Fruit fly (Drosophila melanogaster) whole organism, embryonic: ENCODE results near the gene CG11723.
A peak's percentile ranks its signal among the peaks of the same experiment; 100 is the strongest.

Experiments used
- Abd-B ChIP-seq: fragments of 200-800 bp; sonication (Bioruptor generic); optimal IDR thresholded peaks from 2 replicates; lab custom pipeline; 2018; ENCODE audit warnings: missing biosample characterization, mild to moderate bottlenecking, missing genetic modification characterization, moderate library complexity
- Atf-2 ChIP-seq: fragments of 200-800 bp; sonication (Bioruptor generic); optimal IDR thresholded peaks from 2 replicates; lab custom pipeline; 2016; ENCODE audit warnings: missing biosample characterization, missing genetic modification characterization
- CG10274 ChIP-seq: fragments of 200-800 bp; sonication (Bioruptor generic); optimal IDR thresholded peaks from 3 replicates; lab custom pipeline; 2017; ENCODE audit warnings: missing biosample characterization, mild to moderate bottlenecking, missing genetic modification characterization
- CG11247 ChIP-seq: fragments of 200-800 bp; sonication (Bioruptor generic); IDR thresholded peaks from 2 replicates; pipeline ENCODE4 v1.3.6; 2022; ENCODE audit warnings: missing biosample characterization, missing genetic modification characterization
- CG11456 ChIP-seq: fragments of 200-800 bp; sonication (Bioruptor generic); IDR thresholded peaks from 3 replicates; pipeline ENCODE4 v1.3.6; 2022; ENCODE audit warnings: missing biosample characterization, missing genetic modification characterization
- CG12236 ChIP-seq: fragments of 200-800 bp; sonication (Bioruptor generic); optimal IDR thresholded peaks from 2 replicates; lab custom pipeline; 2016; ENCODE audit warnings: missing biosample characterization, missing genetic modification characterization
- CG12299 ChIP-seq: fragments of 200-800 bp; sonication (Bioruptor generic); optimal IDR thresholded peaks from 2 replicates; lab custom pipeline; 2018; ENCODE audit warnings: missing biosample characterization, mild to moderate bottlenecking, missing genetic modification characterization
- CG13624 ChIP-seq: fragments of 200-800 bp; sonication (Bioruptor generic); optimal IDR thresholded peaks from 2 replicates; lab custom pipeline; 2016; ENCODE audit warnings: missing biosample characterization, missing genetic modification characterization
- CG15479 ChIP-seq: fragments of 200-800 bp; sonication (Bioruptor generic); optimal IDR thresholded peaks from 3 replicates; lab custom pipeline; 2019; ENCODE audit warnings: missing biosample characterization, mild to moderate bottlenecking, missing genetic modification characterization, moderate library complexity
- CG16813 ChIP-seq: fragments of 200-800 bp; sonication (Bioruptor generic); IDR thresholded peaks from 3 replicates; pipeline ENCODE4 v1.3.6; 2022; ENCODE audit warnings: missing biosample characterization, missing genetic modification characterization; ENCODE audit not compliant: partially characterized antibody
- CG18764 ChIP-seq: fragments of 200-800 bp; sonication (Bioruptor generic); optimal IDR thresholded peaks from 3 replicates; lab custom pipeline; 2016; ENCODE audit warnings: missing biosample characterization, missing genetic modification characterization
- CG2875 ChIP-seq: fragments of 200-800 bp; sonication (Bioruptor generic); optimal IDR thresholded peaks from 2 replicates; lab custom pipeline; 2017; ENCODE audit warnings: missing biosample characterization, mild to moderate bottlenecking, missing genetic modification characterization, missing genetic modification reagents
- CG31441 ChIP-seq: fragments of 200-800 bp; sonication (Bioruptor generic); IDR thresholded peaks from 2 replicates; pipeline ENCODE4 v1.3.6; 2022; ENCODE audit warnings: missing biosample characterization, missing genetic modification characterization
- CG34376 ChIP-seq: fragments of 200-800 bp; sonication (Bioruptor generic); optimal IDR thresholded peaks from 2 replicates; lab custom pipeline; 2018; ENCODE audit warnings: missing biosample characterization, mild to moderate bottlenecking, missing genetic modification characterization
- CG4617 ChIP-seq: fragments of 200-800 bp; sonication (Bioruptor generic); optimal IDR thresholded peaks from 3 replicates; lab custom pipeline; 2016; ENCODE audit warnings: missing biosample characterization, missing genetic modification characterization, borderline replicate concordance
- CG6175 ChIP-seq: fragments of 200-800 bp; sonication (Bioruptor generic); IDR thresholded peaks from 3 replicates; pipeline ENCODE4 v1.3.6; 2022; ENCODE audit warnings: missing biosample characterization, missing genetic modification characterization
- CG6654 ChIP-seq: fragments of 200-800 bp; sonication (Bioruptor generic); optimal IDR thresholded peaks from 2 replicates; lab custom pipeline; 2017; ENCODE audit warnings: missing biosample characterization, mild to moderate bottlenecking, missing genetic modification characterization
- CG6683 ChIP-seq: fragments of 200-800 bp; sonication (Bioruptor generic); optimal IDR thresholded peaks from 2 replicates; lab custom pipeline; 2017; ENCODE audit warnings: missing biosample characterization, mild to moderate bottlenecking, missing genetic modification characterization, missing genetic modification reagents
- CG8388 ChIP-seq: fragments of 200-800 bp; sonication (Bioruptor generic); optimal IDR thresholded peaks from 2 replicates; lab custom pipeline; 2019; ENCODE audit warnings: missing biosample characterization, mild to moderate bottlenecking, missing genetic modification characterization, moderate library complexity
- CG8944 ChIP-seq: fragments of 200-800 bp; sonication (Bioruptor generic); optimal IDR thresholded peaks from 3 replicates; lab custom pipeline; 2016; ENCODE audit warnings: missing biosample characterization, missing genetic modification characterization
- CG9876 ChIP-seq: fragments of 200-800 bp; sonication (Bioruptor generic); optimal IDR thresholded peaks from 2 replicates; lab custom pipeline; 2016; ENCODE audit warnings: missing biosample characterization, missing genetic modification characterization
- CkIIα-i1 ChIP-seq: fragments of 200-800 bp; sonication (Bioruptor generic); IDR thresholded peaks from 2 replicates; pipeline ENCODE4 v1.3.6; 2022; ENCODE audit warnings: missing biosample characterization, missing genetic modification characterization
- Dip3 ChIP-seq: fragments of 200-800 bp; sonication (Bioruptor generic); optimal IDR thresholded peaks from 3 replicates; lab custom pipeline; 2016; ENCODE audit warnings: missing biosample characterization, missing genetic modification characterization
- Doc2 ChIP-seq: fragments of 200-800 bp; sonication (Bioruptor generic); IDR thresholded peaks from 2 replicates; pipeline ENCODE4 v1.3.6; 2022; ENCODE audit warnings: missing biosample characterization, missing genetic modification characterization
- E2f2 ChIP-seq: fragments of 200-800 bp; sonication (Bioruptor generic); IDR thresholded peaks from 2 replicates; pipeline ENCODE4 v1.3.6; 2022; ENCODE audit warnings: missing biosample characterization, missing genetic modification characterization
- Fer3 ChIP-seq: fragments of 200-800 bp; sonication (Bioruptor generic); optimal IDR thresholded peaks from 2 replicates; lab custom pipeline; 2018; ENCODE audit warnings: missing biosample characterization, mild to moderate bottlenecking, missing genetic modification characterization, moderate library complexity
- Gsc ChIP-seq: fragments of 200-800 bp; sonication (Bioruptor generic); IDR thresholded peaks from 2 replicates; pipeline ENCODE4 v1.3.6; 2022; ENCODE audit warnings: missing biosample characterization, missing genetic modification characterization
- HLH4C ChIP-seq: fragments of 200-800 bp; sonication (Bioruptor generic); IDR thresholded peaks from 3 replicates; pipeline ENCODE4 v1.3.6; 2022; ENCODE audit warnings: missing biosample characterization, missing genetic modification characterization; ENCODE audit not compliant: partially characterized antibody
- NFAT ChIP-seq: fragments of 200-800 bp; sonication (Bioruptor generic); IDR thresholded peaks from 2 replicates; pipeline ENCODE4 v1.3.6; 2022; ENCODE audit warnings: missing biosample characterization, missing genetic modification characterization
- Nf-YB ChIP-seq: fragments of 200-800 bp; sonication (Bioruptor generic); optimal IDR thresholded peaks from 3 replicates; lab custom pipeline; 2019; ENCODE audit warnings: missing biosample characterization, mild to moderate bottlenecking, missing genetic modification characterization, moderate library complexity
- PHDP ChIP-seq: fragments of 200-800 bp; sonication (Bioruptor generic); optimal IDR thresholded peaks from 3 replicates; lab custom pipeline; 2018; ENCODE audit warnings: missing biosample characterization, mild to moderate bottlenecking, missing genetic modification characterization, moderate library complexity
- Six4 ChIP-seq: fragments of 200-800 bp; sonication (Bioruptor generic); optimal IDR thresholded peaks from 2 replicates; lab custom pipeline; 2016; ENCODE audit warnings: missing biosample characterization, missing genetic modification characterization
- Sox100B ChIP-seq: fragments of 200-800 bp; sonication (Bioruptor generic); optimal IDR thresholded peaks from 3 replicates; lab custom pipeline; 2018; ENCODE audit warnings: missing biosample characterization, mild to moderate bottlenecking, missing genetic modification characterization
- Sry-δ ChIP-seq: fragments of 200-800 bp; sonication (Bioruptor generic); optimal IDR thresholded peaks from 2 replicates; lab custom pipeline; 2016; ENCODE audit warnings: missing biosample characterization, missing genetic modification characterization
- ac ChIP-seq: fragments of 200-800 bp; sonication (Bioruptor generic); optimal IDR thresholded peaks from 3 replicates; lab custom pipeline; 2017; ENCODE audit warnings: missing biosample characterization, mild to moderate bottlenecking, missing genetic modification characterization
- amos ChIP-seq: fragments of 200-800 bp; sonication (Bioruptor generic); IDR thresholded peaks from 2 replicates; pipeline ENCODE4 v1.3.6; 2022; ENCODE audit warnings: missing biosample characterization, missing genetic modification characterization; ENCODE audit not compliant: partially characterized antibody
- ap ChIP-seq: fragments of 200-800 bp; sonication (Bioruptor generic); IDR thresholded peaks from 2 replicates; pipeline ENCODE4 v1.3.6; 2022; ENCODE audit warnings: missing biosample characterization, missing genetic modification characterization
- ara ChIP-seq: fragments of 200-800 bp; sonication (Bioruptor generic); IDR thresholded peaks from 2 replicates; pipeline ENCODE4 v1.3.6; 2022; ENCODE audit warnings: missing biosample characterization, missing genetic modification characterization
- az2 ChIP-seq: fragments of 200-800 bp; sonication (Bioruptor generic); optimal IDR thresholded peaks from 3 replicates; lab custom pipeline; 2016; ENCODE audit warnings: missing biosample characterization, missing genetic modification characterization
- bowl ChIP-seq: fragments of 200-800 bp; sonication (Bioruptor generic); IDR thresholded peaks from 2 replicates; pipeline ENCODE4 v1.3.6; 2022; ENCODE audit warnings: missing biosample characterization, missing genetic modification characterization
- crp ChIP-seq, 2 experiments: fragments of 200-800 bp; sonication (Bioruptor generic); optimal IDR thresholded peaks; 2 replicates in 1 of 2; 3 replicates in 1 of 2; lab custom pipeline; 2017; ENCODE audit warnings: missing biosample characterization in 2 of 2, missing genetic modification characterization in 2 of 2, mild to moderate bottlenecking in 1 of 2, moderate library complexity in 1 of 2
- emc ChIP-seq: fragments of 200-800 bp; sonication (Bioruptor generic); optimal IDR thresholded peaks from 2 replicates; lab custom pipeline; 2016; ENCODE audit warnings: missing biosample characterization, missing genetic modification characterization
- en ChIP-seq: fragments of 200-800 bp; sonication (Bioruptor generic); optimal IDR thresholded peaks from 2 replicates; lab custom pipeline; 2016; ENCODE audit warnings: missing biosample characterization, missing genetic modification characterization
- fd96Cb ChIP-seq: fragments of 200-800 bp; sonication (Bioruptor generic); optimal IDR thresholded peaks from 2 replicates; lab custom pipeline; 2018; ENCODE audit warnings: missing biosample characterization, mild to moderate bottlenecking, missing genetic modification characterization, moderate library complexity
- gro ChIP-seq: fragments of 200-800 bp; sonication (Bioruptor generic); optimal IDR thresholded peaks from 2 replicates; lab custom pipeline; 2016; ENCODE audit warnings: missing biosample characterization, missing genetic modification characterization
- insv ChIP-seq, 2 experiments: fragments of 200-800 bp; sonication (Bioruptor generic); optimal IDR thresholded peaks; 3 replicates each; lab custom pipeline; 2016 to 2018; ENCODE audit warnings: missing biosample characterization in 2 of 2, missing genetic modification characterization in 2 of 2
- inv ChIP-seq: fragments of 200-800 bp; sonication (Bioruptor generic); IDR thresholded peaks from 2 replicates; pipeline ENCODE4 v1.3.6; 2022; ENCODE audit warnings: missing biosample characterization, missing genetic modification characterization; ENCODE audit not compliant: partially characterized antibody
- slou ChIP-seq: fragments of 200-800 bp; sonication (Bioruptor generic); optimal IDR thresholded peaks from 3 replicates; lab custom pipeline; 2016; ENCODE audit warnings: missing biosample characterization, missing genetic modification characterization
- sug ChIP-seq: fragments of 200-800 bp; optimal IDR thresholded peaks from 2 replicates; lab custom pipeline; 2019; ENCODE audit warnings: missing biosample characterization, mild to moderate bottlenecking, missing genetic modification characterization, moderate library complexity
- tio ChIP-seq: fragments of 200-800 bp; sonication (Bioruptor generic); optimal IDR thresholded peaks from 2 replicates; lab custom pipeline; 2017; ENCODE audit warnings: missing biosample characterization, missing genetic modification characterization, inconsistent platforms
- unc-4 ChIP-seq: fragments of 200-800 bp; sonication (Bioruptor generic); IDR thresholded peaks from 2 replicates; pipeline ENCODE4 v1.3.6; 2022; ENCODE audit warnings: missing biosample characterization, missing genetic modification characterization; ENCODE audit not compliant: partially characterized antibody

Gene CG11723

DNA sequence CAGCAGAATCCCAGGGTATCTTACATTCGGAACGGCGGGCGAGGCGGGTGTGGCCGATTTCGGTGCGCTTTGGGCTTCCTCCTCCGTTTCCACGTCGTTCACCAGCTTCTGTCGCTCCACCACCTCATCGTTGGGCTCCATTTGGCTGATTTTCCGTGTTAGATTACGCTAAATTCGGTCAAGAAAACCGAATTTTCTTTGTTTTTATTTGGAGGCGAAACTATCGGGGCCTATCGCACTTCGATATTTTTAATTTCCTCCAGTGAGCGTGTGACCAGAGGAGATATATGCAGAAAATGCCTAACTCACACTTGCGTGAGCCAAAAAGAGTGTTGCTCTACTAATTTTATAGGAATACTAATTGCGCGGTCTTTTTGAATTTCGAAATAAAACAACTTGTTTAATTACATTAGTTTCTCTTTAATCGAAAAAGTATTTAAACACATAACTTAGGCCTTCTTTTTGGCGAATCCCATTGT lies 45.1 kb upstream of the CG11723 start, which contains the start of gene CG10874 (continued):
- TF ChIP-seq CG12236 (no peak), Atf-2 (no peak), az2 (no peak), NFAT (no peak), PHDP (peak; percentile 18), Dip3 (GFP tag; lab: Kevin White, UChicago) (no peak), CG6683 (GFP tag; lab: Kevin White, UChicago) (no peak), HLH4C (GFP tag; lab: Robert Waterston, UW) (no peak), Doc2 (GFP tag; lab: Robert Waterston, UW) (no peak), CG10274 (GFP tag; lab: Kevin White, UChicago) (no peak), ac (GFP tag; lab: Kevin White, UChicago) (no peak), CG6175 (no peak), Sox100B (GFP tag; lab: Kevin White, UChicago) (no peak), gro (GFP tag; lab: Kevin White, UChicago) (peak; percentile 29), amos (no peak), CG34376 (GFP tag; lab: Kevin White, UChicago) (no peak), Gsc (no peak), crp (GFP tag; optimal IDR thresholded peaks at IDR 0.05; lab: Kevin White, UChicago) (no peak), CG2875 (GFP tag; lab: Kevin White, UChicago) (no peak), CG11247 (no peak), slou (GFP tag; lab: Kevin White, UChicago) (peak; percentile 34), Six4 (GFP tag; lab: Kevin White, UChicago) (no peak), ap (no peak), CG12299 (tag; lab: Kevin White, UChicago) (no peak), tio (GFP tag; lab: Kevin White, UChicago) (no peak), emc (GFP tag; lab: Kevin White, UChicago) (no peak), bowl (GFP tag; lab: Robert Waterston, UW) (no peak), insv (GFP tag; optimal IDR thresholded peaks at IDR 0.05; lab: Kevin White, UChicago) (peak in 1 of 2 experiments; percentile 6), CG4617 (GFP tag; lab: Kevin White, UChicago) (peak; percentile 82), CG13624 (GFP tag; lab: Kevin White, UChicago) (no peak), Fer3 (tag; lab: Kevin White, UChicago) (no peak), CkIIα-i1 (GFP tag; lab: Robert Waterston, UW) (no peak), CG31441 (GFP tag; lab: Robert Waterston, UW) (no peak), fd96Cb (no peak), CG8944 (GFP tag; lab: Kevin White, UChicago) (no peak), Sry-δ (GFP tag; lab: Kevin White, UChicago) (peak; percentile 71), en (no peak), unc-4 (GFP tag; lab: Robert Waterston, UW) (no peak), Nf-YB (peak; percentile 6), CG9876 (GFP tag; lab: Kevin White, UChicago) (no peak), inv (GFP tag; lab: Robert Waterston, UW) (no peak), CG6654 (GFP tag; lab: Kevin White, UChicago) (no peak), CG16813 (GFP tag; lab: Robert Waterston, UW) (no peak), Abd-B (peak; percentile 58), sug (tag; lab: Kevin White, UChicago) (peak; percentile 35), E2f2 (no peak), CG15479 (GFP tag; lab: Kevin White, UChicago) (no peak), CG18764 (GFP tag; lab: Kevin White, UChicago) (peak; percentile 98), CG11456 (GFP tag; lab: Robert Waterston, UW) (no peak), ara (no peak), CG8388 (GFP tag; lab: Kevin White, UChicago) (no peak)
